Fruit fly (Drosophila melanogaster): ENCODE data around the gene CG10431.

Gene CG10431

DNA sequence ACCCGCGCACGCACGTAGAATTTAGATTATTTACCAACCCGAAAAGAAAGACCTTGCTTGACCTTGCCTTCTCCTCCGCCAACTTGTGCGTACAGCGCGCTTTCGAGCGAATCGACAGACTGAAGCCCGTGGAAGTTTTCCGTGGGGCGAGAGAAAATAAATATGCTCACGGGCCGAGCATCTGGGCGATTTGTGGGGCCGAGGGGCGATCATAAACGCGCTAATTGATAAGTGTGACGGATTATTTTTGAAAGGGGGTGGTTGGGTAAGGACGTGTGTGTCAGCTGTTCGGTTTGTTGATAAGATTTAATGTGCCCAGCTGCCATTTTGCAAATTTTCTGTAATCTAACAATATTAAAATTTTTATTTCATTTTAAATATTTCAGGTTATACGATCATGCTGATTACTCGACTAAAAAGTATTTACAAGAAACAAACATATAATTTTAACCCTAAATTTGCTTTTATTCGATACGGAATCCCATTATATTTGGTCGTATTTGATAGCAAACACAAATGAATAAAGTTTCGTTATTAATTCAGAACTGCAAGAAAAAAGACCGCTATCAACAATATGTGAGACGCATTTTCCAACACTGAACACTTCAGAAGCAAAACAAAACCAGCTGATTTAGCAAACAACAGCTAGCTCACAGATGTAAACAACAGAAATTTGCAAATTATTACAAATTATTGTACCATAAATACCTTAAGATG, at the start of gene CG10431, which contains the start of gene L2HGDH:
CG10431 (plus strand) TSS at position 648 of the 717 bp plus-strand sequence.
L2HGDH (minus strand) TSS at position 386 of the 717 bp plus-strand sequence.
- TF ChIP-seq CG10348 (GFP tag; IDR thresholded peaks at IDR 0.05): no peak
- TF ChIP-seq CG8159 (tag; optimal IDR thresholded peaks at IDR 0.05): peak; percentile 64
- TF ChIP-seq gl (tag; optimal IDR thresholded peaks at IDR 0.05): no peak
- no peak for TF ChIP-seq Pif1A (GFP tag; optimal IDR thresholded peaks at IDR 0.05)
- TF ChIP-seq CG8301 (tag; optimal IDR thresholded peaks at IDR 0.05): peak; percentile 38
- peak; percentile 36 for TF ChIP-seq EcR (GFP tag; optimal IDR thresholded peaks at IDR 0.05)
- peak; percentile 13 for TF ChIP-seq Ets98B (GFP tag; IDR thresholded peaks at IDR 0.05)
- no peak for TF ChIP-seq fd96Ca (GFP tag; IDR thresholded peaks at IDR 0.05)
- peak; percentile 43 for TF ChIP-seq CG9948 (tag; optimal IDR thresholded peaks at IDR 0.05)
- no peak for TF ChIP-seq CG32121 (GFP tag; IDR thresholded peaks at IDR 0.05)
- TF ChIP-seq CG12605 (GFP tag; IDR thresholded peaks at IDR 0.05): no peak
- no peak for TF ChIP-seq rn (GFP tag; IDR thresholded peaks at IDR 0.05)
- no peak for TF ChIP-seq CG4496 (GFP tag; IDR thresholded peaks at IDR 0.05)
- no peak for TF ChIP-seq Pif1B (GFP tag; optimal IDR thresholded peaks at IDR 0.05)
- TF ChIP-seq Snoo (tag; optimal IDR thresholded peaks at IDR 0.05): peak; percentile 59
- peak; percentile 56 for TF ChIP-seq CG15710 (tag; optimal IDR thresholded peaks at IDR 0.05)
- TF ChIP-seq CG14655 (GFP tag; optimal IDR thresholded peaks at IDR 0.05): no peak
- peak; percentile 50 for TF ChIP-seq CG17806 (tag; optimal IDR thresholded peaks at IDR 0.05)
- TF ChIP-seq D1 (tag; optimal IDR thresholded peaks at IDR 0.05): no peak
- no peak for TF ChIP-seq CG34367 (tag; optimal IDR thresholded peaks at IDR 0.05)

DNA sequence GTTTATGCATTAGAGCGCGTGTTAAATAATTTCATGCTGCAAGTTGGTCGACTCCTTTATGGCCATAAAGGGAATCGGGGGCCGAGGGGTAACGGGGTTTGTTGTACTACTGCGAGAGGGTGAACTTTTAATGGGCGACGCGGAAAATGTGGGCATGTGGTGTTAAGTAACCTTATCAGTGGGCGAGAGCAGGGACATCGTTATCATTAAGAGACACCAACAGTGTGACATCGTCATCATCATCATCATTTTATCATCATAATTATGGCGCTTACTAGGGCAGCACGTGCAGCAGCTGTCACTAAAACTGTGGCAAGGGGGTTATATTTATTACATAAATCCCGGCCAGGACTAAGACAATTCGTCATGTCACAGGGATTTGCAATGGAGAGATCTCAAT, 49.1 kb upstream of the CG10431 start:
- no peak for TF ChIP-seq CG8301 (tag; optimal IDR thresholded peaks at IDR 0.05)
- no peak for TF ChIP-seq CG4496 (GFP tag; IDR thresholded peaks at IDR 0.05)
- TF ChIP-seq rn (GFP tag; IDR thresholded peaks at IDR 0.05): no peak
- TF ChIP-seq Pif1B (GFP tag; optimal IDR thresholded peaks at IDR 0.05): no peak
- no peak for TF ChIP-seq D1 (tag; optimal IDR thresholded peaks at IDR 0.05)
- TF ChIP-seq CG34367 (tag; optimal IDR thresholded peaks at IDR 0.05): no peak
- TF ChIP-seq CG32121 (GFP tag; IDR thresholded peaks at IDR 0.05): no peak
- no peak for TF ChIP-seq CG9948 (tag; optimal IDR thresholded peaks at IDR 0.05)
- no peak for TF ChIP-seq CG13204 (GFP tag; optimal IDR thresholded peaks at IDR 0.05)
- no peak for TF ChIP-seq CG12605 (GFP tag; IDR thresholded peaks at IDR 0.05)
- no peak for TF ChIP-seq EcR (GFP tag; optimal IDR thresholded peaks at IDR 0.05)
- no peak for TF ChIP-seq CG14655 (GFP tag; optimal IDR thresholded peaks at IDR 0.05)
- TF ChIP-seq gl (tag; optimal IDR thresholded peaks at IDR 0.05): no peak
- TF ChIP-seq CG8159 (tag; optimal IDR thresholded peaks at IDR 0.05): no peak
- no peak for TF ChIP-seq fd96Ca (GFP tag; IDR thresholded peaks at IDR 0.05)
- no peak for TF ChIP-seq Snoo (tag; optimal IDR thresholded peaks at IDR 0.05)
- TF ChIP-seq CG10348 (GFP tag; IDR thresholded peaks at IDR 0.05): no peak
- TF ChIP-seq Ets98B (GFP tag; IDR thresholded peaks at IDR 0.05): no peak

DNA sequence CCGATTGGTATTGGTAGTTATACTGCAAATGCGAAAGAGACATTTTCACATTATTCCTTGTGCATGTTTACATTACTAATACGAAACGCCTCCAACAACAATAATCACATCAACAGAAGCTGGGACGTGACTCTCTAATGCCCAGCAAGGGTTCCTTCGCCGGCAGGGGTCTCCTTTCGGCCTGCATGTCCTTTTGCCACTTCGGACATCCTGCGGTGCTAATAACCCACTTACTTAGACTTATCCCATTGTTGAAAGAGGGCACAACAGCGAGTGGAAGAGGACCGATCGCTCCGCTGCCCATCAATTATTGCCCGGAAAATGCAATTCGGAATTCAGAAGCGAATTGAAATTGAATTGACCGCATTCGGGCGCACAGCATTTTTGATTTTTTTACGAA, 48.6 kb upstream of the CG10431 start:
- no peak for TF ChIP-seq CG12605 (GFP tag; IDR thresholded peaks at IDR 0.05)

DNA sequence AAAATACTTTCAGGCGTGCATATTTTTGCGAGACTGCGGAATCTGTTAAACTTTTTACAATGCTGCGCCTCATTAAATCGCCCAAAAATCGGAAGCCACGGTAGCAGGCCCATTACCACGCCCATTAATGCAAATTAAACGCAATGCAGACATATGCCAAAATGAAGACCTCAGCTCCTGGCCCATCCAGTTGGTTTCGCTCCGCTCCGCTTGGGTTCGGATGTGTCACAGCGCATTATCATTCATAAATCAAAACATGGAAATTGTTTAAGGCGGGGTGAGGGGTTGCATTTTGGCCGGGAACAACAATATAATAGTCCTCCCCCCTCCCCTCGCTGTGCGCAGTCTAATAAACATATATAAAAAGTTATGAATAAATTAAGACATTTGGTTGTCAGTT, 46.6 kb upstream of the CG10431 start:
- TF ChIP-seq CG13204 (GFP tag; optimal IDR thresholded peaks at IDR 0.05) (no peak), CG10348 (GFP tag; IDR thresholded peaks at IDR 0.05) (no peak), Ets98B (GFP tag; IDR thresholded peaks at IDR 0.05) (no peak), CG8159 (tag; optimal IDR thresholded peaks at IDR 0.05) (no peak), CG34367 (tag; optimal IDR thresholded peaks at IDR 0.05) (no peak), CG9948 (tag; optimal IDR thresholded peaks at IDR 0.05) (no peak), CG4496 (GFP tag; IDR thresholded peaks at IDR 0.05) (no peak), CG8301 (tag; optimal IDR thresholded peaks at IDR 0.05) (no peak), CG15710 (tag; optimal IDR thresholded peaks at IDR 0.05) (no peak), rn (GFP tag; IDR thresholded peaks at IDR 0.05) (no peak), Pif1B (GFP tag; optimal IDR thresholded peaks at IDR 0.05) (no peak), gl (tag; optimal IDR thresholded peaks at IDR 0.05) (no peak), Pif1A (GFP tag; optimal IDR thresholded peaks at IDR 0.05) (no peak)

DNA sequence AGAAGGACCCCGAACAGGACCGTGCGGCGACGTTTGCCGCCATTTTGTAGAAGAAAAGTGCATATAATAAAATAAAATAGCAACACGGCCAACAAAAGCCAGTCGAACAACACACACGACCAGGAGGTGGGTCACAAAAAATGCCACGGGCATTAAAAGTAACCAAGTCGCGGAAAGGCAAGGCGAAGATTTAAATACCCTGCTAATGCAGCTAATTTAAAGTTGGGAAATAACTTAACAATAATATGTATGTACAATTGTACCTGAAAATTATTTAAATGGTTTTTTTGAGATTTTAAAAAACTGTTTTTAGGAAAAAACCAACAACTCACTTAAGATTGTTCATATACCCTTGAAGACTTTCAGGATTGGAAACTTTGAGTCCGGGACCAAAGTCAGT, 44.9 kb upstream of the CG10431 start:
- TF ChIP-seq CG32121 (GFP tag; IDR thresholded peaks at IDR 0.05) (no peak), Snoo (tag; optimal IDR thresholded peaks at IDR 0.05) (no peak), D1 (tag; optimal IDR thresholded peaks at IDR 0.05) (no peak), EcR (GFP tag; optimal IDR thresholded peaks at IDR 0.05) (no peak), Pif1B (GFP tag; optimal IDR thresholded peaks at IDR 0.05) (no peak), CG8159 (tag; optimal IDR thresholded peaks at IDR 0.05) (no peak), CG15710 (tag; optimal IDR thresholded peaks at IDR 0.05) (no peak), fd96Ca (GFP tag; IDR thresholded peaks at IDR 0.05) (no peak), CG9948 (tag; optimal IDR thresholded peaks at IDR 0.05) (no peak), CG34367 (tag; optimal IDR thresholded peaks at IDR 0.05) (no peak), CG17806 (tag; optimal IDR thresholded peaks at IDR 0.05) (no peak), gl (tag; optimal IDR thresholded peaks at IDR 0.05) (no peak), CG14655 (GFP tag; optimal IDR thresholded peaks at IDR 0.05) (no peak), rn (GFP tag; IDR thresholded peaks at IDR 0.05) (no peak), Ets98B (GFP tag; IDR thresholded peaks at IDR 0.05) (no peak), CG13204 (GFP tag; optimal IDR thresholded peaks at IDR 0.05) (no peak)
